Worm (Caenorhabditis elegans): ENCODE data around the gene T26G10.5.

ce11 chrIII:9383496-9383895 is 42.7 kb downstream of the T26G10.5 start, which contains the start of gene tkr-1:
- TF ChIP-seq skn-1 (tag; optimal IDR thresholded peaks at IDR 0.05) (no peak), ama-1 (optimal IDR thresholded peaks at IDR 0.05) (no peak), R02D3.7 (tag; optimal IDR thresholded peaks at IDR 0.05) (no peak), fkh-10 (GFP tag; optimal IDR thresholded peaks at IDR 0.05) (no peak), elt-3 (tag; optimal IDR thresholded peaks at IDR 0.05) (no peak)
